Worm (Caenorhabditis elegans) whole organism, young adult: ENCODE data around the gene R05G6.9.

Experiments used
- B0035.1 ChIP-seq: sonication (generic microtip); optimal IDR thresholded peaks from 2 replicates; lab custom pipeline; 2016; ENCODE audit warnings: missing genetic modification characterization, mild to moderate bottlenecking, missing compliant biosample characterization, missing genotype, missing genetic modification reagents
- C06A6.2 ChIP-seq: fragments of 200-800 bp; sonication (Bioruptor generic); conservative IDR thresholded peaks from 2 replicates; pipeline ENCODE4 v1.3.6; 2022; ENCODE audit warnings: missing genetic modification characterization, missing compliant biosample characterization
- F33H1.4 ChIP-seq: fragments of 200-800 bp; sonication (Bioruptor generic); IDR thresholded peaks from 2 replicates; pipeline ENCODE4 v1.3.6; 2022; ENCODE audit warnings: missing genetic modification reagents, missing genetic modification characterization, missing compliant biosample characterization
- F39B2.1 ChIP-seq: fragments of 200-800 bp; sonication (Bioruptor generic); IDR thresholded peaks from 2 replicates; pipeline ENCODE4 v1.3.6; 2022; ENCODE audit warnings: missing genetic modification reagents, missing genetic modification characterization, missing compliant biosample characterization
- F49E8.2 ChIP-seq: sonication (generic microtip); optimal IDR thresholded peaks from 3 replicates; lab custom pipeline; 2017; ENCODE audit warnings: missing genetic modification characterization, mild to moderate bottlenecking, missing compliant biosample characterization, antibody characterized with exemption, moderate library complexity; ENCODE audit not compliant: insufficient read depth
- F52B5.7 ChIP-seq: sonication (generic microtip); optimal IDR thresholded peaks from 2 replicates; lab custom pipeline; 2016; ENCODE audit warnings: mild to moderate bottlenecking, missing genetic modification characterization, missing compliant biosample characterization
- K12H6.12 ChIP-seq: fragments of 200-800 bp; sonication (Bioruptor generic); optimal IDR thresholded peaks from 2 replicates; lab custom pipeline; 2018; ENCODE audit warnings: mild to moderate bottlenecking, missing genetic modification characterization, missing compliant biosample characterization
- T26A5.8 ChIP-seq: sonication (generic microtip); optimal IDR thresholded peaks from 2 replicates; lab custom pipeline; 2016; ENCODE audit warnings: missing genetic modification characterization, missing compliant biosample characterization
- Y53F4B.3 ChIP-seq: fragments of 200-800 bp; sonication (Bioruptor generic); IDR thresholded peaks from 2 replicates; pipeline ENCODE4 v1.3.6; 2022; ENCODE audit warnings: missing genetic modification reagents, missing genetic modification characterization, missing compliant biosample characterization
- Y53G8AR.9 ChIP-seq: fragments of 200-800 bp; sonication (Bioruptor generic); conservative IDR thresholded peaks from 2 replicates; pipeline ENCODE4 v1.3.6; 2022; ENCODE audit warnings: missing genetic modification reagents, missing genetic modification characterization, missing compliant biosample characterization
- ZK185.1 ChIP-seq: sonication (generic microtip); optimal IDR thresholded peaks from 2 replicates; lab custom pipeline; 2016; ENCODE audit warnings: mild to moderate bottlenecking, missing genetic modification characterization, missing compliant biosample characterization; ENCODE audit not compliant: poor library complexity, severe bottlenecking
- ama-1 ChIP-seq, 3 experiments: fragments of 150-350 bp in 1 of 3; sonication (generic microtip) in 2 of 3; optimal IDR thresholded peaks; 2 replicates each; lab custom pipeline; 2014 to 2018; ENCODE audit warnings: missing biosample characterization in 2 of 3, missing genetic modification characterization in 2 of 3, missing genetic modification reagents in 2 of 3
- aptf-2 ChIP-seq: fragments of 200-800 bp; sonication (Bioruptor generic); conservative IDR thresholded peaks from 2 replicates; pipeline ENCODE4 v1.3.6; 2022; ENCODE audit warnings: missing genetic modification reagents, missing genetic modification characterization, missing compliant biosample characterization
- aptf-3 ChIP-seq: fragments of 200-800 bp; sonication (Bioruptor generic); IDR thresholded peaks from 2 replicates; pipeline ENCODE4 v1.3.6; 2022; ENCODE audit warnings: missing genetic modification characterization, missing compliant biosample characterization
- attf-6 ChIP-seq: fragments of 200-800 bp; sonication (Bioruptor generic); IDR thresholded peaks from 2 replicates; pipeline ENCODE4 v1.3.6; 2022; ENCODE audit warnings: missing genetic modification reagents, missing genetic modification characterization, missing compliant biosample characterization
- cebp-2 ChIP-seq: fragments of 200-800 bp; sonication (Bioruptor generic); IDR thresholded peaks from 2 replicates; pipeline ENCODE4 v1.3.6; 2022; ENCODE audit warnings: missing genetic modification characterization, missing compliant biosample characterization
- chd-7 ChIP-seq: sonication (generic microtip); optimal IDR thresholded peaks from 2 replicates; lab custom pipeline; 2016; ENCODE audit warnings: mild to moderate bottlenecking, missing genetic modification characterization, moderate library complexity, missing compliant biosample characterization
- die-1 ChIP-seq: sonication (generic microtip); optimal IDR thresholded peaks from 2 replicates; lab custom pipeline; 2016; ENCODE audit warnings: missing genotype, mild to moderate bottlenecking, missing genetic modification characterization, missing compliant biosample characterization
- efl-1 ChIP-seq: fragments of 150-350 bp; optimal IDR thresholded peaks from 2 replicates; lab custom pipeline; 2014; ENCODE audit warnings: missing biosample characterization, missing genetic modification reagents, missing genetic modification characterization
- ekl-4 ChIP-seq: fragments of 200-800 bp; sonication (Bioruptor generic); IDR thresholded peaks from 2 replicates; pipeline ENCODE4 v1.3.6; 2022; ENCODE audit warnings: missing genetic modification reagents, missing genetic modification characterization, missing compliant biosample characterization
- hlh-26 ChIP-seq: fragments of 200-800 bp; sonication (Bioruptor generic); conservative IDR thresholded peaks from 2 replicates; pipeline ENCODE4 v1.3.6; 2022; ENCODE audit warnings: missing genetic modification reagents, missing genetic modification characterization, missing compliant biosample characterization
- hsf-1 ChIP-seq: fragments of 200-800 bp; sonication (Bioruptor generic); IDR thresholded peaks from 2 replicates; pipeline ENCODE4 v1.3.6; 2022; ENCODE audit warnings: missing genetic modification reagents, missing genetic modification characterization, missing compliant biosample characterization
- lag-1 ChIP-seq: fragments of 200-800 bp; sonication (Bioruptor generic); IDR thresholded peaks from 2 replicates; pipeline ENCODE4 v1.3.6; 2022; ENCODE audit warnings: missing genetic modification reagents, missing genetic modification characterization, missing compliant biosample characterization
- lin-35 ChIP-seq, 3 experiments: fragments of 150-350 bp in 2 of 3; sonication (generic microtip) in 1 of 3; optimal IDR thresholded peaks; 2 replicates each; lab custom pipeline; 2014 to 2018; ENCODE audit warnings: missing biosample characterization in 3 of 3, missing genetic modification characterization in 3 of 3, missing genetic modification reagents in 3 of 3
- lin-54 ChIP-seq: fragments of 200-800 bp; sonication (Bioruptor generic); optimal IDR thresholded peaks from 2 replicates; lab custom pipeline; 2018; ENCODE audit warnings: mild to moderate bottlenecking, missing genetic modification characterization, missing compliant biosample characterization
- lsy-27 ChIP-seq: sonication (generic microtip); optimal IDR thresholded peaks from 2 replicates; lab custom pipeline; 2017; ENCODE audit warnings: missing genetic modification characterization, mild to moderate bottlenecking, missing compliant biosample characterization, antibody characterized with exemption, missing genotype, borderline replicate concordance; ENCODE audit not compliant: insufficient read depth
- madf-3 ChIP-seq: fragments of 200-800 bp; sonication (Bioruptor generic); IDR thresholded peaks from 2 replicates; pipeline ENCODE4 v1.3.6; 2022; ENCODE audit warnings: missing genetic modification reagents, missing genetic modification characterization, missing compliant biosample characterization
- madf-8 ChIP-seq: fragments of 200-800 bp; sonication (Bioruptor generic); conservative IDR thresholded peaks from 2 replicates; pipeline ENCODE4 v1.3.6; 2022; ENCODE audit warnings: missing genetic modification reagents, missing genetic modification characterization, missing compliant biosample characterization
- mcd-1 ChIP-seq: fragments of 200-800 bp; sonication (Bioruptor generic); IDR thresholded peaks from 2 replicates; pipeline ENCODE4 v1.3.6; 2022; ENCODE audit warnings: missing genetic modification reagents, missing genetic modification characterization, missing compliant biosample characterization
- mel-28 ChIP-seq: sonication (generic microtip); optimal IDR thresholded peaks from 2 replicates; lab custom pipeline; 2016; ENCODE audit warnings: borderline replicate concordance, mild to moderate bottlenecking, missing genetic modification characterization, missing compliant biosample characterization
- mes-4 ChIP-seq: sonication (generic microtip); optimal IDR thresholded peaks from 2 replicates; lab custom pipeline; 2016; ENCODE audit warnings: missing genotype, missing genetic modification characterization, missing compliant biosample characterization
- nfyb-1 ChIP-seq: fragments of 200-800 bp; sonication (Bioruptor generic); IDR thresholded peaks from 2 replicates; pipeline ENCODE4 v1.3.6; 2022; ENCODE audit warnings: missing genetic modification reagents, missing genetic modification characterization, missing compliant biosample characterization
- nhr-27 ChIP-seq: fragments of 200-800 bp; sonication (Bioruptor generic); optimal IDR thresholded peaks from 2 replicates; lab custom pipeline; 2018; ENCODE audit warnings: mild to moderate bottlenecking, missing genetic modification characterization, moderate library complexity, missing compliant biosample characterization
- rcor-1 ChIP-seq: fragments of 200-800 bp; sonication (Bioruptor generic); IDR thresholded peaks from 2 replicates; pipeline ENCODE4 v1.3.6; 2022; ENCODE audit warnings: missing genetic modification reagents, missing genetic modification characterization, missing compliant biosample characterization
- rec-8 ChIP-seq, 2 experiments: sonication (generic microtip); optimal IDR thresholded peaks; 2 replicates each; lab custom pipeline; 2016; ENCODE audit warnings: mild to moderate bottlenecking in 2 of 2, missing genetic modification characterization in 2 of 2, missing genetic modification reagents in 2 of 2, missing genotype in 2 of 2, missing biosample characterization in 1 of 2, missing compliant biosample characterization in 1 of 2, moderate library complexity in 1 of 2
- snpc-1.1 ChIP-seq: sonication (generic microtip); optimal IDR thresholded peaks from 2 replicates; lab custom pipeline; 2017; ENCODE audit warnings: missing genetic modification characterization, mild to moderate bottlenecking, missing compliant biosample characterization, antibody characterized with exemption, moderate library complexity, missing genotype, missing genetic modification reagents; ENCODE audit not compliant: insufficient read depth
- snpc-1.3 ChIP-seq: sonication (generic microtip); optimal IDR thresholded peaks from 2 replicates; lab custom pipeline; 2017; ENCODE audit warnings: missing genetic modification characterization, mild to moderate bottlenecking, missing compliant biosample characterization, antibody characterized with exemption, moderate library complexity, missing genotype, missing genetic modification reagents; ENCODE audit not compliant: insufficient read depth
- snpc-3.4 ChIP-seq: sonication (generic microtip); optimal IDR thresholded peaks from 2 replicates; lab custom pipeline; 2017; ENCODE audit warnings: missing genetic modification characterization, mild to moderate bottlenecking, missing compliant biosample characterization, antibody characterized with exemption, moderate library complexity, missing genotype, missing genetic modification reagents
- snpc-4 ChIP-seq, 5 experiments: fragments of 150-350 bp in 1 of 5; sonication (generic microtip) in 4 of 5; optimal IDR thresholded peaks; 2 replicates each; lab custom pipeline; 2014 to 2018; ENCODE audit warnings: missing genetic modification characterization in 5 of 5, missing biosample characterization in 3 of 5, antibody characterized with exemption in 2 of 5, mild to moderate bottlenecking in 2 of 5, missing compliant biosample characterization in 2 of 5, missing genotype in 2 of 5, moderate library complexity in 2 of 5, missing genetic modification reagents in 1 of 5
- sptf-2 ChIP-seq: fragments of 200-800 bp; sonication (Bioruptor generic); optimal IDR thresholded peaks from 2 replicates; lab custom pipeline; 2018; ENCODE audit warnings: mild to moderate bottlenecking, missing genetic modification characterization, missing compliant biosample characterization
- tbp1 ChIP-seq: fragments of 200-800 bp; sonication (Bioruptor generic); optimal IDR thresholded peaks from 2 replicates; lab custom pipeline; 2018; ENCODE audit warnings: mild to moderate bottlenecking, missing genetic modification characterization, missing compliant biosample characterization
- tbx-9 ChIP-seq: sonication (generic microtip); optimal IDR thresholded peaks from 2 replicates; lab custom pipeline; 2016; ENCODE audit warnings: borderline replicate concordance, missing genetic modification characterization, inconsistent platforms, missing compliant biosample characterization
- unc-130 ChIP-seq: sonication (generic microtip); optimal IDR thresholded peaks from 2 replicates; lab custom pipeline; 2016; ENCODE audit warnings: missing genetic modification reagents, missing genetic modification characterization, missing compliant biosample characterization
- zim-3 ChIP-seq: sonication (generic microtip); optimal IDR thresholded peaks from 2 replicates; lab custom pipeline; 2017; ENCODE audit warnings: mild to moderate bottlenecking, missing genetic modification characterization, moderate library complexity, missing compliant biosample characterization
- ztf-25 ChIP-seq: fragments of 200-800 bp; sonication (Bioruptor generic); IDR thresholded peaks from 2 replicates; pipeline ENCODE4 v1.3.6; 2022; ENCODE audit warnings: missing genetic modification reagents, missing genetic modification characterization, missing compliant biosample characterization
- ztf-6 ChIP-seq: fragments of 200-800 bp; sonication (Bioruptor generic); IDR thresholded peaks from 2 replicates; pipeline ENCODE4 v1.3.6; 2022; ENCODE audit warnings: missing genetic modification reagents, missing genetic modification characterization, missing compliant biosample characterization

R05G6.9 gene

ce11 chrIV:7559237-7559636 is 43.2 kb upstream of the R05G6.9 start (continued):
- peak; percentile 33 for TF ChIP-seq snpc-3.4
- no peak for TF ChIP-seq aptf-3
- 0 out of 2 replicates have a peak, but pooled peaks have one; percentile 11 for TF ChIP-seq attf-6 (GFP tag; lab: Robert Waterston, UW)
- no peak for TF ChIP-seq rcor-1 (GFP tag; lab: Robert Waterston, UW)
- TF ChIP-seq cebp-2 (GFP tag; lab: Robert Waterston, UW), result 0 out of 2 replicates have a peak, but pooled peaks have one; percentile 6
- TF ChIP-seq hsf-1 (GFP tag; lab: Robert Waterston, UW), result peak; percentile 51; the same call in 1 of the 2 replicates
- no peak for TF ChIP-seq nfyb-1
- TF ChIP-seq lin-54 (GFP tag; lab: Kevin White, UChicago), result no peak
- no peak for TF ChIP-seq K12H6.12 (tag; lab: Kevin White, UChicago)
- TF ChIP-seq tbp1 (GFP tag; lab: Kevin White, UChicago), result no peak
- TF ChIP-seq mcd-1 (GFP tag; lab: Robert Waterston, UW), result no peak
- TF ChIP-seq ztf-6 (GFP tag; lab: Robert Waterston, UW), result no peak
- no peak for TF ChIP-seq efl-1 (GFP tag; lab: Kevin White, UChicago)
- no peak for TF ChIP-seq tbx-9
- TF ChIP-seq aptf-2 (GFP tag; lab: Robert Waterston, UW), result no peak
- no peak for TF ChIP-seq hlh-26 (GFP tag; lab: Robert Waterston, UW)
- TF ChIP-seq lsy-27 (tag; lab: Kevin White, UChicago), result no peak
- no peak for TF ChIP-seq mel-28 (tag; lab: Kevin White, UChicago)
- no peak for TF ChIP-seq mes-4 (tag; lab: Kevin White, UChicago)
- peak; percentile 82 for TF ChIP-seq F49E8.2 (tag; lab: Kevin White, UChicago)
- no peak for TF ChIP-seq ztf-25 (GFP tag; lab: Robert Waterston, UW)
- TF ChIP-seq C06A6.2 (GFP tag; lab: Robert Waterston, UW), result no peak
- TF ChIP-seq madf-8, result no peak
- TF ChIP-seq madf-3 (GFP tag; lab: Robert Waterston, UW), result no peak
- TF ChIP-seq Y53G8AR.9 (GFP tag; lab: Robert Waterston, UW), result no peak
- TF ChIP-seq B0035.1 (tag; lab: Kevin White, UChicago), result no peak
- no peak for TF ChIP-seq T26A5.8
- no peak for TF ChIP-seq rec-8 (tag; optimal IDR thresholded peaks at IDR 0.05; lab: Kevin White, UChicago)
- no peak for TF ChIP-seq lin-35 (GFP tag; optimal IDR thresholded peaks at IDR 0.05; lab: Kevin White, UChicago)
- no peak for TF ChIP-seq snpc-1.1 (tag; lab: Kevin White, UChicago)
- TF ChIP-seq zim-3, result no peak
- no peak for TF ChIP-seq snpc-4 (GFP tag; optimal IDR thresholded peaks at IDR 0.05; lab: Kevin White, UChicago)
- TF ChIP-seq snpc-4 (tag; optimal IDR thresholded peaks at IDR 0.05; lab: Kevin White, UChicago), result peak in 1 of 4 experiments; percentile 0
- TF ChIP-seq F33H1.4 (GFP tag; lab: Robert Waterston, UW), result no peak
- no peak for TF ChIP-seq unc-130
- no peak for TF ChIP-seq Y53F4B.3 (GFP tag; lab: Robert Waterston, UW)
- no peak for TF ChIP-seq ZK185.1 (tag; lab: Kevin White, UChicago)
- TF ChIP-seq die-1 (tag; lab: Kevin White, UChicago), result peak; percentile 32

- TF ChIP-seq nhr-27 (tag; lab: Kevin White, UChicago) (no peak), lag-1 (no peak), madf-3 (GFP tag; lab: Robert Waterston, UW) (0 out of 2 replicates have a peak, but pooled peaks have one; percentile 5), chd-7 (tag; lab: Kevin White, UChicago) (peak; percentile 28), B0035.1 (tag; lab: Kevin White, UChicago) (no peak), F52B5.7 (tag; lab: Kevin White, UChicago) (no peak), snpc-4 (GFP tag; optimal IDR thresholded peaks at IDR 0.05; lab: Kevin White, UChicago) (peak; percentile 32), snpc-4 (tag; optimal IDR thresholded peaks at IDR 0.05; lab: Kevin White, UChicago) (peak in 1 of 4 experiments; percentile 1), snpc-1.3 (tag; lab: Kevin White, UChicago) (no peak), ama-1 (optimal IDR thresholded peaks at IDR 0.05; lab: Kevin White, UChicago) (no peak), ama-1 (GFP tag; optimal IDR thresholded peaks at IDR 0.05; lab: Kevin White, UChicago) (peak in 1 of 2 experiments; percentile 22), ekl-4 (GFP tag; lab: Robert Waterston, UW) (0 out of 2 replicates have a peak, but pooled peaks have one; percentile 26), F39B2.1 (GFP tag; lab: Robert Waterston, UW) (no peak), nfyb-1 (no peak), sptf-2 (GFP tag; lab: Kevin White, UChicago) (no peak)
These were observed 42.6 kb upstream of the R05G6.9 start for ce11 chrIV:7558653-7559052.
